Fruit fly (Drosophila melanogaster) whole organism, embryonic: ENCODE data around the gene Rgl.

Experiments used
- Adf1 ChIP-seq: fragments of 200-800 bp; sonication (Bioruptor generic); IDR thresholded peaks from 2 replicates; pipeline ENCODE4 v1.3.6; 2022; ENCODE audit warnings: missing biosample characterization, missing genetic modification characterization
- CG10274 ChIP-seq: fragments of 200-800 bp; sonication (Bioruptor generic); optimal IDR thresholded peaks from 3 replicates; lab custom pipeline; 2017; ENCODE audit warnings: missing biosample characterization, mild to moderate bottlenecking, missing genetic modification characterization
- CG11504 ChIP-seq: fragments of 200-800 bp; sonication (Bioruptor generic); optimal IDR thresholded peaks from 3 replicates; lab custom pipeline; 2019; ENCODE audit warnings: missing biosample characterization, mild to moderate bottlenecking, missing genetic modification characterization, moderate library complexity
- CG13424 ChIP-seq: fragments of 200-800 bp; sonication (Bioruptor generic); optimal IDR thresholded peaks from 2 replicates; lab custom pipeline; 2019; ENCODE audit warnings: missing biosample characterization, mild to moderate bottlenecking, missing genetic modification characterization, moderate library complexity
- CG13894 ChIP-seq: fragments of 200-800 bp; sonication (Bioruptor generic); optimal IDR thresholded peaks from 3 replicates; lab custom pipeline; 2018; ENCODE audit warnings: missing biosample characterization, mild to moderate bottlenecking, missing genetic modification characterization, moderate library complexity
- CG14667 ChIP-seq: fragments of 200-800 bp; sonication (Bioruptor generic); IDR thresholded peaks from 2 replicates; pipeline ENCODE4 v1.3.6; 2022; ENCODE audit warnings: missing biosample characterization, missing genetic modification characterization
- CG15514 ChIP-seq: fragments of 200-800 bp; sonication (Bioruptor generic); optimal IDR thresholded peaks from 3 replicates; lab custom pipeline; 2017; ENCODE audit warnings: missing biosample characterization, missing genetic modification characterization, mild to moderate bottlenecking, moderate library complexity, missing genetic modification reagents
- CG15601 ChIP-seq: fragments of 200-800 bp; sonication (Bioruptor generic); optimal IDR thresholded peaks from 3 replicates; lab custom pipeline; 2019; ENCODE audit warnings: missing biosample characterization, mild to moderate bottlenecking, missing genetic modification characterization, moderate library complexity
- CG15696 ChIP-seq: fragments of 200-800 bp; sonication (Bioruptor generic); optimal IDR thresholded peaks from 2 replicates; lab custom pipeline; 2019; ENCODE audit warnings: missing biosample characterization, mild to moderate bottlenecking, missing genetic modification characterization, moderate library complexity
- CG18599 ChIP-seq: fragments of 200-800 bp; sonication (Bioruptor generic); optimal IDR thresholded peaks from 3 replicates; lab custom pipeline; 2017; ENCODE audit warnings: missing biosample characterization, missing genetic modification characterization, mild to moderate bottlenecking, moderate library complexity, missing genetic modification reagents
- CG2120 ChIP-seq: fragments of 200-800 bp; sonication (Bioruptor generic); optimal IDR thresholded peaks from 3 replicates; lab custom pipeline; 2016; ENCODE audit warnings: missing biosample characterization, missing genetic modification characterization
- CG2678 ChIP-seq: fragments of 200-800 bp; sonication (Bioruptor generic); optimal IDR thresholded peaks from 3 replicates; lab custom pipeline; 2019; ENCODE audit warnings: missing biosample characterization, mild to moderate bottlenecking, missing genetic modification characterization, moderate library complexity
- CG3407 ChIP-seq: fragments of 200-800 bp; sonication (Bioruptor generic); optimal IDR thresholded peaks from 2 replicates; lab custom pipeline; 2018; ENCODE audit warnings: missing biosample characterization, mild to moderate bottlenecking, missing genetic modification characterization
- CG3847 ChIP-seq: fragments of 200-800 bp; sonication (Bioruptor generic); IDR thresholded peaks from 2 replicates; pipeline ENCODE4 v1.3.6; 2022; ENCODE audit warnings: missing biosample characterization, missing genetic modification characterization
- CG4282 ChIP-seq: fragments of 200-800 bp; sonication (Bioruptor generic); optimal IDR thresholded peaks from 2 replicates; lab custom pipeline; 2016; ENCODE audit warnings: missing biosample characterization, missing genetic modification characterization
- CG4328 ChIP-seq: fragments of 200-800 bp; sonication (Bioruptor generic); optimal IDR thresholded peaks from 3 replicates; lab custom pipeline; 2017; ENCODE audit warnings: missing biosample characterization, missing genetic modification reagents, missing genetic modification characterization
- CG7271 ChIP-seq: fragments of 200-800 bp; sonication (Bioruptor generic); optimal IDR thresholded peaks from 2 replicates; lab custom pipeline; 2018; ENCODE audit warnings: missing biosample characterization, mild to moderate bottlenecking, missing genetic modification characterization, moderate library complexity
- CG7963 ChIP-seq: fragments of 200-800 bp; sonication (Bioruptor generic); IDR thresholded peaks from 3 replicates; pipeline ENCODE4 v1.3.6; 2022; ENCODE audit warnings: missing biosample characterization, missing genetic modification characterization; ENCODE audit not compliant: partially characterized antibody
- CG9609 ChIP-seq: fragments of 200-800 bp; sonication (Bioruptor generic); optimal IDR thresholded peaks from 3 replicates; lab custom pipeline; 2016; ENCODE audit warnings: missing biosample characterization, missing genetic modification characterization
- CrebB ChIP-seq: fragments of 200-800 bp; sonication (Bioruptor generic); optimal IDR thresholded peaks from 3 replicates; lab custom pipeline; 2018; ENCODE audit warnings: missing biosample characterization, mild to moderate bottlenecking, missing genetic modification characterization
- Dll ChIP-seq: fragments of 200-800 bp; sonication (Bioruptor generic); IDR thresholded peaks from 4 replicates; pipeline ENCODE4 v1.3.6; 2022; ENCODE audit warnings: missing biosample characterization, missing genetic modification characterization; ENCODE audit not compliant: partially characterized antibody
- Doc2 ChIP-seq: fragments of 200-800 bp; sonication (Bioruptor generic); IDR thresholded peaks from 2 replicates; pipeline ENCODE4 v1.3.6; 2022; ENCODE audit warnings: missing biosample characterization, missing genetic modification characterization
- Fer1 ChIP-seq: fragments of 200-800 bp; sonication (Bioruptor generic); optimal IDR thresholded peaks from 2 replicates; lab custom pipeline; 2017; ENCODE audit warnings: missing biosample characterization, mild to moderate bottlenecking, missing genetic modification characterization
- Mes4 ChIP-seq: fragments of 200-800 bp; sonication (Bioruptor generic); optimal IDR thresholded peaks from 2 replicates; lab custom pipeline; 2016; ENCODE audit warnings: missing biosample characterization, missing genetic modification characterization
- NFAT ChIP-seq: fragments of 200-800 bp; sonication (Bioruptor generic); IDR thresholded peaks from 2 replicates; pipeline ENCODE4 v1.3.6; 2022; ENCODE audit warnings: missing biosample characterization, missing genetic modification characterization
- Oli ChIP-seq: fragments of 200-800 bp; sonication (Bioruptor generic); optimal IDR thresholded peaks from 2 replicates; lab custom pipeline; 2018; ENCODE audit warnings: missing biosample characterization, mild to moderate bottlenecking, missing genetic modification characterization, moderate library complexity
- Poxn ChIP-seq: fragments of 200-800 bp; sonication (Bioruptor generic); IDR thresholded peaks from 2 replicates; pipeline ENCODE4 v1.3.6; 2022; ENCODE audit warnings: missing biosample characterization, missing genetic modification characterization
- Trl ChIP-seq, 3 experiments: fragments of >200 bp in 2 of 3; fragments of 200-800 bp in 1 of 3; sonication (Bioruptor generic) in 1 of 3; optimal IDR thresholded peaks; 2 replicates in 1 of 3; 3 replicates in 2 of 3; lab custom pipeline; 2016 to 2017; ENCODE audit warnings: missing biosample characterization in 1 of 3, missing genetic modification characterization in 1 of 3
- ac ChIP-seq: fragments of 200-800 bp; sonication (Bioruptor generic); optimal IDR thresholded peaks from 3 replicates; lab custom pipeline; 2017; ENCODE audit warnings: missing biosample characterization, mild to moderate bottlenecking, missing genetic modification characterization
- bbx ChIP-seq: fragments of 200-800 bp; sonication (Bioruptor generic); IDR thresholded peaks from 2 replicates; pipeline ENCODE4 v1.3.6; 2022; ENCODE audit warnings: missing biosample characterization, missing genetic modification characterization; ENCODE audit not compliant: partially characterized antibody
- bsh ChIP-seq, 2 experiments: fragments of 200-800 bp; sonication (Bioruptor generic); optimal IDR thresholded peaks; 2 replicates each; lab custom pipeline; 2017 to 2018; ENCODE audit warnings: mild to moderate bottlenecking in 2 of 2, missing biosample characterization in 2 of 2, missing genetic modification characterization in 2 of 2, moderate library complexity in 1 of 2
- corto ChIP-seq: fragments of 200-800 bp; sonication (Bioruptor generic); optimal IDR thresholded peaks from 2 replicates; lab custom pipeline; 2016; ENCODE audit warnings: missing biosample characterization, mild to moderate bottlenecking, missing genetic modification characterization, moderate library complexity
- crc ChIP-seq: fragments of 200-800 bp; sonication (Bioruptor generic); optimal IDR thresholded peaks from 2 replicates; lab custom pipeline; 2016; ENCODE audit warnings: missing biosample characterization, missing genetic modification characterization
- dmrt99B ChIP-seq: fragments of 200-800 bp; sonication (Bioruptor generic); optimal IDR thresholded peaks from 2 replicates; lab custom pipeline; 2018; ENCODE audit warnings: missing biosample characterization, mild to moderate bottlenecking, missing genetic modification characterization, moderate library complexity
- fd102C ChIP-seq: fragments of 200-800 bp; sonication (Bioruptor generic); optimal IDR thresholded peaks from 2 replicates; lab custom pipeline; 2018; ENCODE audit warnings: missing biosample characterization, mild to moderate bottlenecking, missing genetic modification characterization, moderate library complexity
- inv ChIP-seq: fragments of 200-800 bp; sonication (Bioruptor generic); IDR thresholded peaks from 2 replicates; pipeline ENCODE4 v1.3.6; 2022; ENCODE audit warnings: missing biosample characterization, missing genetic modification characterization; ENCODE audit not compliant: partially characterized antibody
- nmo ChIP-seq: fragments of 200-800 bp; sonication (Bioruptor generic); optimal IDR thresholded peaks from 2 replicates; lab custom pipeline; 2018; ENCODE audit warnings: missing biosample characterization, mild to moderate bottlenecking, missing genetic modification characterization, moderate library complexity
- sc ChIP-seq, 3 experiments: fragments of >200 bp in 2 of 3; fragments of 200-800 bp in 1 of 3; sonication (Bioruptor generic) in 1 of 3; optimal IDR thresholded peaks; 2 replicates in 2 of 3; 3 replicates in 1 of 3; lab custom pipeline; 2017; ENCODE audit warnings: mild to moderate bottlenecking in 1 of 3, missing biosample characterization in 1 of 3, missing genetic modification characterization in 1 of 3, missing genetic modification reagents in 1 of 3
- sd ChIP-seq: fragments of 200-800 bp; sonication (Bioruptor generic); optimal IDR thresholded peaks from 3 replicates; lab custom pipeline; 2018; ENCODE audit warnings: missing biosample characterization, mild to moderate bottlenecking, missing genetic modification characterization, moderate library complexity
- sens ChIP-seq: fragments of 200-800 bp; sonication (Bioruptor generic); peaks from one replicate; lab custom pipeline; 2016; ENCODE audit warnings: missing biosample characterization, missing genetic modification characterization
- shn ChIP-seq: fragments of 200-800 bp; sonication (Bioruptor generic); optimal IDR thresholded peaks from 3 replicates; lab custom pipeline; 2016; ENCODE audit warnings: missing biosample characterization, missing genetic modification characterization
- sisA ChIP-seq: fragments of 200-800 bp; sonication (Bioruptor generic); IDR thresholded peaks from 2 replicates; pipeline ENCODE4 v1.3.6; 2022; ENCODE audit warnings: missing biosample characterization, missing genetic modification characterization
- sqz ChIP-seq: fragments of 200-800 bp; sonication (Bioruptor generic); optimal IDR thresholded peaks from 3 replicates; lab custom pipeline; 2018; ENCODE audit warnings: missing biosample characterization, mild to moderate bottlenecking, missing genetic modification characterization
- trem ChIP-seq: fragments of 200-800 bp; optimal IDR thresholded peaks from 3 replicates; lab custom pipeline; 2019; ENCODE audit warnings: missing biosample characterization, mild to moderate bottlenecking, missing genetic modification characterization, moderate library complexity
- ttk ChIP-seq: fragments of 200-800 bp; sonication (Bioruptor generic); IDR thresholded peaks from 2 replicates; pipeline ENCODE4 v2.1.2; 2022; ENCODE audit warnings: missing biosample characterization, missing genetic modification characterization
- vnd ChIP-seq: fragments of 200-800 bp; sonication (Bioruptor generic); IDR thresholded peaks from 3 replicates; pipeline ENCODE4 v1.3.6; 2022; ENCODE audit warnings: missing biosample characterization, missing genetic modification characterization; ENCODE audit not compliant: partially characterized antibody
- zfh1 ChIP-seq: fragments of 200-800 bp; sonication (Bioruptor generic); IDR thresholded peaks from 3 replicates; pipeline ENCODE4 v1.3.6; 2022; ENCODE audit warnings: missing biosample characterization, missing genetic modification characterization

Gene Rgl

DNA sequence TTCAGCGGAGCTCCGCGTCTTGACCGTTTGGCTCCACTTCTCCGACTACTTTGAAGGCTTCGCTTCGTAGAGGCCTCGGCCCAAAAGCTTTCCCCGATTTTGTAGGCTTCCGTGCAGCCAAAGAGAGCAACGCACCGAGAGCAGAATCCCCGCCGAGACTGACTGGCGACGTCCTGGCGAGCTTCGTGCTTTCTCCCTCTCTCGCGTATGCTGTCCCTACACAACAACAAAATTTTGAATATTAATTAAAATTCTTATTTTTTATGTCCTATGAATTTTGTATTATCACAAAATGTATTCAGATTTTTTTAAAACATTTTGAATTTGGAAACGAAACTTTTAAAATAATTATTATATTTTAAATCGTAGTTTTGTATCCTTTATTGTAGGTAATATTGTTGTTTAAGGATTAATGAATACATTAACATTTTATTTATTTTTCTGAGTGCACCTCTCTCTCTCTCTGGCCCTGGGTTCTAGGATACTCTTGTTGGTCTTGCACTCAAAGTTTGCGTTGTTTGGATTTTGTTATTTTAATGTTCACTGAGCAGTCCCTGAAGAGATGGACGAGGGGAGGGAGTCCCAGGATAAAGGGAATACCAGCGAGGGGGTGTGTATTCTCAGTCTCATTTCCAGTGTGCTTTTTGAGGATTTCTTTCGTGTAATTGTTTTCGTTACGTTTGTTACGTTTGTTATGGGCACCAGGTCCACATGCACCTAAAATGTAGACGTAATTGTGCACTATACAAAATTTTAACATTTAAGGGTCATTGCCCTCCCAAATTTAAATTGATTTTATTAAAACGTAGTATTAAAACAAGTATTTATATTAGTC is 21.7 kb downstream of the Rgl start, which contains the start of gene dysc (continued):
- TF ChIP-seq CG15601 (tag; lab: Kevin White, UChicago) (no peak), CG2678 (tag; lab: Kevin White, UChicago) (peak; percentile 76), CG4282 (GFP tag; lab: Kevin White, UChicago) (no peak), inv (GFP tag; lab: Robert Waterston, UW) (no peak), zfh1 (GFP tag; lab: Robert Waterston, UW) (no peak), CrebB (tag; lab: Kevin White, UChicago) (no peak), NFAT (GFP tag; lab: Robert Waterston, UW) (no peak), CG15696 (tag; lab: Kevin White, UChicago) (no peak), trem (no peak), nmo (GFP tag; lab: Kevin White, UChicago) (peak; percentile 4), Fer1 (GFP tag; lab: Kevin White, UChicago) (peak; percentile 78), Trl (optimal IDR thresholded peaks at IDR 0.05; lab: Kevin White, UChicago) (peak; percentile 5 to 57), Trl (GFP tag; optimal IDR thresholded peaks at IDR 0.05; lab: Kevin White, UChicago) (no peak), Oli (peak; percentile 17), vnd (GFP tag; lab: Robert Waterston, UW) (no peak), CG3407 (GFP tag; lab: Kevin White, UChicago) (no peak), sd (no peak), CG7963 (no peak), fd102C (GFP tag; lab: Kevin White, UChicago) (no peak), CG10274 (GFP tag; lab: Kevin White, UChicago) (no peak), Dll (GFP tag; lab: Robert Waterston, UW) (no peak), corto (GFP tag; lab: Kevin White, UChicago) (no peak), bsh (GFP tag; optimal IDR thresholded peaks at IDR 0.05; lab: Kevin White, UChicago) (no peak), sc (optimal IDR thresholded peaks at IDR 0.05; lab: Kevin White, UChicago) (no peak), sc (GFP tag; optimal IDR thresholded peaks at IDR 0.05; lab: Kevin White, UChicago) (no peak), CG7271 (no peak), CG14667 (no peak), Doc2 (no peak), Adf1 (GFP tag; lab: Robert Waterston, UW) (no peak), CG11504 (tag; lab: Kevin White, UChicago) (peak; percentile 56), ac (GFP tag; lab: Kevin White, UChicago) (no peak), Mes4 (GFP tag; lab: Kevin White, UChicago) (no peak), sens (GFP tag; lab: Kevin White, UChicago) (peak; percentile 47), sqz (GFP tag; lab: Kevin White, UChicago) (no peak), shn (GFP tag; lab: Kevin White, UChicago) (no peak), bbx (no peak), CG2120 (GFP tag; lab: Kevin White, UChicago) (peak; percentile 10), crc (GFP tag; lab: Kevin White, UChicago) (no peak), CG3847 (GFP tag; lab: Robert Waterston, UW) (peak; percentile 31; the same call in 1 of the 2 replicates), CG13894 (tag; lab: Kevin White, UChicago) (peak; percentile 46), sisA (GFP tag; lab: Robert Waterston, UW) (no peak), dmrt99B (tag; lab: Kevin White, UChicago) (peak; percentile 49), CG13424 (tag; lab: Kevin White, UChicago) (peak; percentile 68), ttk (no peak), CG4328 (peak; percentile 19), Poxn (GFP tag; lab: Robert Waterston, UW) (no peak), CG18599 (GFP tag; lab: Kevin White, UChicago) (peak; percentile 81), CG15514 (GFP tag; lab: Kevin White, UChicago) (peak; percentile 16), CG9609 (GFP tag; lab: Kevin White, UChicago) (no peak)
